Worm (Caenorhabditis elegans) whole organism, L1 larva: ENCODE results near the gene praf-3.

Experiments used
- alr-1 ChIP-seq: fragments of 200-800 bp; sonication (Bioruptor generic); optimal IDR thresholded peaks from 2 replicates; lab custom pipeline; 2018; ENCODE audit warnings: borderline replicate concordance, mild to moderate bottlenecking, missing genetic modification characterization, missing compliant biosample characterization
- ama-1 ChIP-seq: fragments of 150-350 bp; optimal IDR thresholded peaks from 2 replicates; lab custom pipeline; 2014
- blmp-1 ChIP-seq: fragments of 150-350 bp; optimal IDR thresholded peaks from 2 replicates; lab custom pipeline; 2014; ENCODE audit warnings: missing biosample characterization, missing genetic modification characterization
- ceh-82 ChIP-seq, 3 experiments: fragments of 150-350 bp in 1 of 3; sonication (generic microtip) in 2 of 3; optimal IDR thresholded peaks; 2 replicates each; lab custom pipeline; 2014 to 2017; ENCODE audit warnings: missing biosample characterization in 3 of 3, missing genetic modification characterization in 3 of 3
- fos-1 ChIP-seq: fragments of 150-350 bp; optimal IDR thresholded peaks from 2 replicates; lab custom pipeline; 2014; ENCODE audit warnings: missing biosample characterization, missing genetic modification characterization
- lsy-2 ChIP-seq, 2 experiments: fragments of 150-350 bp; optimal IDR thresholded peaks; 2 replicates each; lab custom pipeline; 2014; ENCODE audit warnings: missing biosample characterization in 2 of 2, missing genetic modification characterization in 2 of 2
- nhr-76 ChIP-seq: sonication (generic microtip); optimal IDR thresholded peaks from 2 replicates; lab custom pipeline; 2017; ENCODE audit warnings: missing biosample characterization, missing genetic modification characterization
- snpc-4 ChIP-seq: fragments of 150-350 bp; optimal IDR thresholded peaks from 2 replicates; lab custom pipeline; 2014; ENCODE audit warnings: missing biosample characterization, missing genetic modification characterization
- tbx-2 ChIP-seq: sonication (generic microtip); optimal IDR thresholded peaks from 2 replicates; lab custom pipeline; 2016; ENCODE audit warnings: missing genetic modification characterization, missing compliant biosample characterization
- unc-130 ChIP-seq: fragments of 150-350 bp; optimal IDR thresholded peaks from 2 replicates; lab custom pipeline; 2017; ENCODE audit warnings: missing biosample characterization, missing genetic modification characterization, inconsistent platforms
- vab-15 ChIP-seq: sonication (generic microtip); optimal IDR thresholded peaks from 2 replicates; lab custom pipeline; 2017; ENCODE audit warnings: missing genotype, mild to moderate bottlenecking, missing genetic modification characterization, missing compliant biosample characterization

DNA sequence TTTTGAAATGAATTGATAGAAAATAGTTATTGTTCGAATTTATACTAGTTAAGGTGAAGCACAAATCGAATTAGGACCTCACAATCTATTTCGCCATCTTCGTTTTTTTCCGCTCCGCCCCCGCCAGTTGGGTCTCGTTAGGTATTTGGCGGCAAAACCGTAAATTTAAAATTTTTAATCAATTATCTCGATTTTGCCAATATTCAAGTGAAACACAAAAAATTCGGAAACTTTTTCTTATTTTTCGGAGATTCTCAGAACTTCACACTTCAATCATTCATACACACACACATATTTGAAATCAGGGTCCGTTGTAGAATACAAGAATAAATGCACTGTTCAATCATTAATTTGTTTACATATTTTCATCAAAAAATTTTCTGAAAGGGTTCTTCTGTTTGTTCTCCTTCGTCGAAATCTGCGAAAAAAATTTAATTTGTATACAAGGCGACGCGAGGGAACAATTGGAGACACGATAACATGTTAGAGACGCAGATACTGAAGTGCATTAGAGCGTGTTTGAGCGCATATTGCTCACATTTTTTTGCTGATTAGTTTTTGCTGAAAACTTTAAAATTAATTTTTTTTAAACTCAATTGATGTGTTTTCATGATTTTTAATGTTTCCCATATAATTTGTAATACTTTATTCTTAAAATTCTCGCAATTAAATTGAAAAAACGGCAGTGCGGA is 19.9 kb upstream of the praf-3 start, which contains the start of gene D2096.5:
- no peak for TF ChIP-seq fos-1 (tag; lab: Kevin White, UChicago)
- TF ChIP-seq ama-1 (lab: Kevin White, UChicago), result no peak
- TF ChIP-seq unc-130 (tag; lab: Kevin White, UChicago), result no peak
- TF ChIP-seq ceh-82 (tag; optimal IDR thresholded peaks at IDR 0.05; lab: Kevin White, UChicago), result no peak
- no peak for TF ChIP-seq lsy-2 (tag; optimal IDR thresholded peaks at IDR 0.05; lab: Kevin White, UChicago)
- no peak for TF ChIP-seq snpc-4 (tag; lab: Kevin White, UChicago)
- TF ChIP-seq tbx-2 (tag; lab: Kevin White, UChicago), result no peak
- TF ChIP-seq alr-1, result no peak
- TF ChIP-seq nhr-76, result no peak
- TF ChIP-seq vab-15 (tag; lab: Kevin White, UChicago), result no peak
- TF ChIP-seq blmp-1 (tag; lab: Kevin White, UChicago), result no peak
